Fruit fly (Drosophila melanogaster): ENCODE data around the gene Trx2.
A peak's percentile ranks its signal among the peaks of the same experiment; 100 is the strongest.

Gene Trx2

DNA sequence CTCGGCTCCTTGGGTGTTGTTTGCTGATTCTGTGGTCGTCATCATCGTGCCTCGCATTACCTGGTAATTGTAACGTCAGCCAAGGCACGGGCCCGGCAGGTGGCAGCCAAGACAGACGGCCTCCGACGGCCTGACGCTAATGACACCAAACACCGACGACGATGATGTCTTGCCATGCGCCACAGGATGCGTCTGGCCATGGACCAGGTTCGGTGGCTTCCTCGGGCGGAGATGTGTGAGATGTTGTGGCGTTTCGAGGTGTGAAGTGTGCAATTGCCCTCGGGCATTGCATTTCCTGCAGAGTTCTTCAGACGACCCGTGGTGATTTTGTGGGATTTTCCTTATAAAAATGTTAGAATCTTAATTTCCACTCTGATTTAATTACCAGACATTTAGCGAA, 10.9 kb upstream of the Trx2 start:
- TF ChIP-seq CG11723 (GFP tag; optimal IDR thresholded peaks at IDR 0.05), result no peak
- peak; percentile 99 for TF ChIP-seq zen (tag; optimal IDR thresholded peaks at IDR 0.05)
- no peak for TF ChIP-seq tna (GFP tag; IDR thresholded peaks at IDR 0.05; ENCODE audit: partially characterized antibody)
- TF ChIP-seq cad (GFP tag; optimal IDR thresholded peaks at IDR 0.05), result peak; percentile 41
- TF ChIP-seq twi (tag; optimal IDR thresholded peaks at IDR 0.05), result peak; percentile 20
- TF ChIP-seq tll (GFP tag; optimal IDR thresholded peaks at IDR 0.05), result peak in 1 of 2 experiments; percentile 77
- peak; percentile 53 for TF ChIP-seq D (optimal IDR thresholded peaks at IDR 0.05)
- no peak for TF ChIP-seq D (GFP tag; optimal IDR thresholded peaks at IDR 0.05)

dm6 chr2L:9607997-9608563, 4.9 kb upstream of the Trx2 start, which contains the start of gene gcm2:
TSS of gene gcm2 (plus strand) at chr2L:9608562.
- TF ChIP-seq sd (tag; optimal IDR thresholded peaks at IDR 0.05), result peak; percentile 41
- no peak for TF ChIP-seq sr (GFP tag; IDR thresholded peaks at IDR 0.05)
- peak; percentile 98 for TF ChIP-seq gcm (GFP tag; optimal IDR thresholded peaks at IDR 0.05)
- no peak for TF ChIP-seq CG1024 (GFP tag; IDR thresholded peaks at IDR 0.05)
- TF ChIP-seq cg (GFP tag; optimal IDR thresholded peaks at IDR 0.05), result peak; percentile 60
- TF ChIP-seq Nf-YC (tag; optimal IDR thresholded peaks at IDR 0.05), result peak; percentile 95
- no peak for TF ChIP-seq CG18619 (GFP tag; optimal IDR thresholded peaks at IDR 0.05)
- TF ChIP-seq knrl (GFP tag; IDR thresholded peaks at IDR 0.05; ENCODE audit: partially characterized antibody), result no peak
- TF ChIP-seq dati (GFP tag; IDR thresholded peaks at IDR 0.05), result no peak
- no peak for TF ChIP-seq CG9215 (GFP tag; IDR thresholded peaks at IDR 0.05)
- TF ChIP-seq CG14014 (GFP tag; IDR thresholded peaks at IDR 0.05), result no peak
- peak; percentile 49 for TF ChIP-seq Deaf1 (tag; optimal IDR thresholded peaks at IDR 0.05)
- no peak for TF ChIP-seq ssp (GFP tag; IDR thresholded peaks at IDR 0.05)
- TF ChIP-seq lov (optimal IDR thresholded peaks at IDR 0.05), result no peak
- TF ChIP-seq lov (GFP tag; IDR thresholded peaks at IDR 0.05), result 0 out of 3 replicates have a peak, but pooled peaks have one; percentile 4
- TF ChIP-seq tin (GFP tag; optimal IDR thresholded peaks at IDR 0.05), result no peak
- no peak for TF ChIP-seq cas (GFP tag; IDR thresholded peaks at IDR 0.05)
- no peak for TF ChIP-seq fd64A (GFP tag; optimal IDR thresholded peaks at IDR 0.05)
- TF ChIP-seq nerfin-1 (tag; optimal IDR thresholded peaks at IDR 0.05), result peak; percentile 64
- TF ChIP-seq CG16779 (GFP tag; IDR thresholded peaks at IDR 0.05), result 0 out of 2 replicates have a peak, but pooled peaks have one; percentile 15
- TF ChIP-seq sob (GFP tag; IDR thresholded peaks at IDR 0.05), result no peak
- TF ChIP-seq Jarid2 (GFP tag; optimal IDR thresholded peaks at IDR 0.05), result peak; percentile 47
- no peak for TF ChIP-seq zfh2 (GFP tag; optimal IDR thresholded peaks at IDR 0.05)
- no peak for TF ChIP-seq Meics (GFP tag; optimal IDR thresholded peaks at IDR 0.05)
- TF ChIP-seq Nf-YB (GFP tag; optimal IDR thresholded peaks at IDR 0.05), result peak; percentile 96
- TF ChIP-seq crol (GFP tag; IDR thresholded peaks at IDR 0.05), result peak; percentile 12; the same call in 1 of the 2 replicates
- TF ChIP-seq bsh (GFP tag; optimal IDR thresholded peaks at IDR 0.05), result no peak
- TF ChIP-seq Hand (GFP tag; optimal IDR thresholded peaks at IDR 0.05), result no peak
- TF ChIP-seq CG9797 (GFP tag; optimal IDR thresholded peaks at IDR 0.05), result no peak
- peak; percentile 20 for TF ChIP-seq grn (GFP tag; optimal IDR thresholded peaks at IDR 0.05)
- TF ChIP-seq Trl (optimal IDR thresholded peaks at IDR 0.05), result peak; percentile 47 to 82
- TF ChIP-seq Trl (GFP tag; optimal IDR thresholded peaks at IDR 0.05), result no peak
